Fruit fly (Drosophila melanogaster): ENCODE measurements around the gene Graf.

- TF ChIP-seq CG8159 (tag; optimal IDR thresholded peaks at IDR 0.05) (no peak), rn (GFP tag; IDR thresholded peaks at IDR 0.05) (no peak), EcR (GFP tag; optimal IDR thresholded peaks at IDR 0.05) (no peak), Pif1A (GFP tag; optimal IDR thresholded peaks at IDR 0.05) (no peak), CG13204 (GFP tag; optimal IDR thresholded peaks at IDR 0.05) (no peak), Ets98B (GFP tag; IDR thresholded peaks at IDR 0.05) (no peak), Pif1B (GFP tag; optimal IDR thresholded peaks at IDR 0.05) (no peak), CG17806 (tag; optimal IDR thresholded peaks at IDR 0.05) (no peak), CG12605 (GFP tag; IDR thresholded peaks at IDR 0.05) (no peak), CG15710 (tag; optimal IDR thresholded peaks at IDR 0.05) (no peak), CG10348 (GFP tag; IDR thresholded peaks at IDR 0.05) (no peak), CG8301 (tag; optimal IDR thresholded peaks at IDR 0.05) (no peak)
These were observed 1.8 kb downstream of the Graf start for dm6 chrX:15758692-15759240.
